Worm (Caenorhabditis elegans) whole organism, mixed stage, embryonic: Measurements from ENCODE around the gene ZK507.1.

Source experiments
- ham-2 ChIP-seq: fragments of 200-800 bp; sonication (Bioruptor generic); optimal IDR thresholded peaks from 2 replicates; lab custom pipeline; 2018; ENCODE audit warnings: mild to moderate bottlenecking, missing genetic modification characterization, missing compliant biosample characterization
- lsy-2 ChIP-seq: fragments of 150-350 bp; optimal IDR thresholded peaks from 2 replicates; lab custom pipeline; 2014; ENCODE audit warnings: missing biosample characterization, missing genetic modification characterization
- mab-5 ChIP-seq: fragments of 150-350 bp; optimal IDR thresholded peaks from 2 replicates; lab custom pipeline; 2014; ENCODE audit warnings: missing biosample characterization, missing genetic modification characterization
- mep-1 ChIP-seq: fragments of 150-350 bp; optimal IDR thresholded peaks from 2 replicates; lab custom pipeline; 2017; ENCODE audit warnings: missing biosample characterization, missing genetic modification reagents, missing genetic modification characterization, inconsistent platforms
- mls-2 ChIP-seq: sonication (generic microtip); optimal IDR thresholded peaks from 2 replicates; lab custom pipeline; 2016; ENCODE audit warnings: mild to moderate bottlenecking, missing genetic modification characterization, moderate library complexity, missing compliant biosample characterization
- nhr-237 ChIP-seq: fragments of 150-350 bp; optimal IDR thresholded peaks from 2 replicates; lab custom pipeline; 2014; ENCODE audit warnings: missing biosample characterization, missing genetic modification characterization
- nhr-28 ChIP-seq: fragments of 150-350 bp; optimal IDR thresholded peaks from 2 replicates; lab custom pipeline; 2014; ENCODE audit warnings: missing biosample characterization, missing genetic modification characterization
- nhr-76 ChIP-seq: sonication (generic microtip); optimal IDR thresholded peaks from 2 replicates; lab custom pipeline; 2017; ENCODE audit warnings: missing biosample characterization, missing genetic modification characterization
- pha-4 ChIP-seq: fragments of 150-350 bp; optimal IDR thresholded peaks from 2 replicates; lab custom pipeline; 2018; ENCODE audit warnings: missing biosample characterization, missing genetic modification reagents, missing genetic modification characterization
- tbx-8 ChIP-seq: fragments of 200-800 bp; sonication (Bioruptor generic); optimal IDR thresholded peaks from 2 replicates; lab custom pipeline; 2018; ENCODE audit warnings: mild to moderate bottlenecking, missing genetic modification characterization, moderate library complexity, missing compliant biosample characterization
- unc-62 ChIP-seq: fragments of 150-350 bp; optimal IDR thresholded peaks from 2 replicates; lab custom pipeline; 2014; ENCODE audit warnings: missing biosample characterization, missing genetic modification reagents, missing genetic modification characterization

- TF ChIP-seq nhr-237 (tag; lab: Kevin White, UChicago) (no peak), nhr-28 (tag; lab: Kevin White, UChicago) (no peak), unc-62 (GFP tag; lab: Kevin White, UChicago) (no peak), mls-2 (tag; lab: Kevin White, UChicago) (no peak), lsy-2 (tag; lab: Kevin White, UChicago) (no peak), nhr-76 (tag; lab: Kevin White, UChicago) (no peak), tbx-8 (GFP tag; lab: Kevin White, UChicago) (no peak), mep-1 (tag; lab: Kevin White, UChicago) (no peak), mab-5 (tag; lab: Kevin White, UChicago) (no peak), pha-4 (no peak), ham-2 (GFP tag; lab: Kevin White, UChicago) (no peak)
Observed at ce11 chrIII:9091392-9092291, 9.5 kb downstream of the ZK507.1 start, which contains the start of gene glp-1.
